Worm (Caenorhabditis elegans) whole organism, late embryonic: ENCODE data around the gene Y59A8B.8.

Experiments
- K02D7.2 ChIP-seq: sonication (generic microtip); optimal IDR thresholded peaks from 2 replicates; lab custom pipeline; 2017; ENCODE audit warnings: mild to moderate bottlenecking, missing genetic modification characterization, missing compliant biosample characterization
- K09A11.1 ChIP-seq: sonication (generic microtip); optimal IDR thresholded peaks from 2 replicates; lab custom pipeline; 2017; ENCODE audit warnings: antibody characterized with exemption, mild to moderate bottlenecking, missing genetic modification characterization, missing compliant biosample characterization; ENCODE audit not compliant: insufficient read depth
- T23F11.4 ChIP-seq: fragments of 200-800 bp; sonication (Bioruptor generic); optimal IDR thresholded peaks from 2 replicates; lab custom pipeline; 2018; ENCODE audit warnings: mild to moderate bottlenecking, missing genetic modification characterization, missing compliant biosample characterization
- ahr-1 ChIP-seq: sonication (generic microtip); optimal IDR thresholded peaks from 2 replicates; lab custom pipeline; 2016; ENCODE audit warnings: missing genetic modification characterization, missing compliant biosample characterization
- ama-1 ChIP-seq: fragments of 150-350 bp; optimal IDR thresholded peaks from 2 replicates; lab custom pipeline; 2014
- ceh-14 ChIP-seq: sonication (generic microtip); optimal IDR thresholded peaks from 2 replicates; lab custom pipeline; 2016; ENCODE audit warnings: missing genotype, missing genetic modification characterization, missing compliant biosample characterization
- ceh-18 ChIP-seq: sonication (generic microtip); optimal IDR thresholded peaks from 2 replicates; lab custom pipeline; 2016; ENCODE audit warnings: missing genetic modification characterization, missing compliant biosample characterization
- ceh-2 ChIP-seq: sonication (generic microtip); optimal IDR thresholded peaks from 2 replicates; lab custom pipeline; 2016; ENCODE audit warnings: missing genotype, missing genetic modification characterization, missing compliant biosample characterization
- ceh-22 ChIP-seq: sonication (generic microtip); optimal IDR thresholded peaks from 2 replicates; lab custom pipeline; 2017; ENCODE audit warnings: missing biosample characterization, missing genetic modification characterization
- ceh-24 ChIP-seq: sonication (generic microtip); optimal IDR thresholded peaks from 2 replicates; lab custom pipeline; 2016; ENCODE audit warnings: mild to moderate bottlenecking, missing genetic modification characterization, missing compliant biosample characterization
- ceh-45 ChIP-seq: fragments of 200-800 bp; sonication (Bioruptor generic); IDR thresholded peaks from 2 replicates; pipeline ENCODE4 v1.3.6; 2022; ENCODE audit warnings: missing genetic modification reagents, missing genetic modification characterization, missing compliant biosample characterization
- ceh-6 ChIP-seq: fragments of 200-800 bp; sonication (Bioruptor generic); optimal IDR thresholded peaks from 2 replicates; lab custom pipeline; 2018; ENCODE audit warnings: mild to moderate bottlenecking, missing genetic modification characterization, missing compliant biosample characterization
- ceh-9 ChIP-seq: sonication (generic microtip); optimal IDR thresholded peaks from 2 replicates; lab custom pipeline; 2016; ENCODE audit warnings: mild to moderate bottlenecking, missing genetic modification characterization, inconsistent platforms, missing compliant biosample characterization
- elt-4 ChIP-seq: sonication (generic microtip); optimal IDR thresholded peaks from 2 replicates; lab custom pipeline; 2016; ENCODE audit warnings: missing genetic modification characterization, missing compliant biosample characterization
- fkh-10 ChIP-seq: fragments of 150-350 bp; optimal IDR thresholded peaks from 2 replicates; lab custom pipeline; 2014; ENCODE audit warnings: missing biosample characterization, missing genetic modification reagents, missing genetic modification characterization
- fkh-6 ChIP-seq: sonication (generic microtip); optimal IDR thresholded peaks from 2 replicates; lab custom pipeline; 2016; ENCODE audit warnings: missing genetic modification characterization, missing compliant biosample characterization
- hlh-13 ChIP-seq: fragments of 200-800 bp; sonication (Bioruptor generic); optimal IDR thresholded peaks from 2 replicates; lab custom pipeline; 2018; ENCODE audit warnings: mild to moderate bottlenecking, missing genetic modification characterization, missing compliant biosample characterization
- hlh-15 ChIP-seq: sonication (generic microtip); optimal IDR thresholded peaks from 2 replicates; lab custom pipeline; 2016; ENCODE audit warnings: missing genetic modification characterization, missing compliant biosample characterization
- hlh-30 ChIP-seq: sonication (generic microtip); optimal IDR thresholded peaks from 2 replicates; lab custom pipeline; 2017; ENCODE audit warnings: antibody characterized with exemption, missing genetic modification characterization, missing compliant biosample characterization; ENCODE audit not compliant: insufficient read depth
- hlh-6 ChIP-seq: sonication (generic microtip); optimal IDR thresholded peaks from 2 replicates; lab custom pipeline; 2016; ENCODE audit warnings: missing genotype, missing genetic modification characterization, missing compliant biosample characterization
- lin-11 ChIP-seq: fragments of 200-800 bp; sonication (Bioruptor generic); optimal IDR thresholded peaks from 2 replicates; lab custom pipeline; 2018; ENCODE audit warnings: mild to moderate bottlenecking, missing genetic modification characterization, missing compliant biosample characterization
- madf-2 ChIP-seq: sonication (generic microtip); optimal IDR thresholded peaks from 2 replicates; lab custom pipeline; 2017; ENCODE audit warnings: missing genetic modification characterization, missing compliant biosample characterization
- nfya-1 ChIP-seq: sonication (generic microtip); optimal IDR thresholded peaks from 2 replicates; lab custom pipeline; 2017; ENCODE audit warnings: missing genetic modification characterization, mild to moderate bottlenecking, missing compliant biosample characterization, antibody characterized with exemption, moderate library complexity
- npax-4 ChIP-seq: sonication (generic microtip); optimal IDR thresholded peaks from 2 replicates; lab custom pipeline; 2016; ENCODE audit warnings: missing genetic modification characterization, missing compliant biosample characterization
- pat-9 ChIP-seq: fragments of 200-800 bp; sonication (Bioruptor generic); optimal IDR thresholded peaks from 2 replicates; lab custom pipeline; 2018; ENCODE audit warnings: mild to moderate bottlenecking, missing genetic modification characterization, moderate library complexity, missing compliant biosample characterization
- pax-1 ChIP-seq: fragments of 150-350 bp; optimal IDR thresholded peaks from 2 replicates; lab custom pipeline; 2014; ENCODE audit warnings: missing biosample characterization, missing genetic modification characterization
- pha-2 ChIP-seq: sonication (generic microtip); optimal IDR thresholded peaks from 2 replicates; lab custom pipeline; 2017; ENCODE audit warnings: mild to moderate bottlenecking, missing genetic modification characterization, missing compliant biosample characterization
- pha-4 ChIP-seq: fragments of 150-350 bp; optimal IDR thresholded peaks from 2 replicates; lab custom pipeline; 2018; ENCODE audit warnings: missing biosample characterization, missing genetic modification reagents, missing genetic modification characterization
- ref-2 ChIP-seq: sonication (generic microtip); optimal IDR thresholded peaks from 2 replicates; lab custom pipeline; 2016; ENCODE audit warnings: missing genetic modification characterization, missing compliant biosample characterization
- sdc-2 ChIP-seq: sonication (generic microtip); optimal IDR thresholded peaks from 2 replicates; lab custom pipeline; 2016; ENCODE audit warnings: missing genotype, missing genetic modification characterization, missing compliant biosample characterization
- sox-4 ChIP-seq: sonication (generic microtip); optimal IDR thresholded peaks from 2 replicates; lab custom pipeline; 2017; ENCODE audit warnings: mild to moderate bottlenecking, missing genetic modification characterization, inconsistent platforms, missing compliant biosample characterization
- tbx-2 ChIP-seq: sonication (generic microtip); optimal IDR thresholded peaks from 2 replicates; lab custom pipeline; 2016; ENCODE audit warnings: missing genetic modification characterization, missing compliant biosample characterization
- unc-42 ChIP-seq: sonication (generic microtip); optimal IDR thresholded peaks from 2 replicates; lab custom pipeline; 2016; ENCODE audit warnings: missing genotype, missing genetic modification characterization, missing compliant biosample characterization

Y59A8B.8 gene

DNA sequence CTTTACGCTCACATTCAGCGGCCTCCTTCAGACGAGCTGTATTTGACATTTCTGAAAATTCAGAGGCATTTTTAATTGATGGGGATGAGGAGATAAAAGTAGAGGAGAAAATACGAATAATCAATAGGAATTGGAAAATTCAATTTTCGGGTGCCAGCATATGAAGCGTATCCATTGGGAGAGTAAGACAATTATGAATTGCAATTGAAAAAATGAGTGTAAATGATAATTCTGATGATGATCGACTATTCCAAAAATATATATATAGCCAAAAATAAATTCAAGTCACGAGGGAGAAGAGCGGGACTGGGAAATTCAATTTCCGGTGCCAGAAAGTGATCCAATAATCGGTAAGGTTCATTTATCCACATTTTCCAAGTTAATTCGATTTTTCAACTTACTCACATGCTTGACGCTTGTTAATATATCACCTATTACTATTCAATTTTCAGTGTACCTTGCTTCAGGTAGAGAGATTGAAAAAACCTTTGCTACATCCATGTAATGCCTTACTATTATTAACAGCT is at the start of gene Y59A8B.8:
Gene Y59A8B.8, minus strand, starts transcription at position 51 of the 527 bp plus-strand sequence.
- no peak for TF ChIP-seq tbx-2
- peak; percentile 49 for TF ChIP-seq unc-42 (tag; lab: Kevin White, UChicago)

DNA sequence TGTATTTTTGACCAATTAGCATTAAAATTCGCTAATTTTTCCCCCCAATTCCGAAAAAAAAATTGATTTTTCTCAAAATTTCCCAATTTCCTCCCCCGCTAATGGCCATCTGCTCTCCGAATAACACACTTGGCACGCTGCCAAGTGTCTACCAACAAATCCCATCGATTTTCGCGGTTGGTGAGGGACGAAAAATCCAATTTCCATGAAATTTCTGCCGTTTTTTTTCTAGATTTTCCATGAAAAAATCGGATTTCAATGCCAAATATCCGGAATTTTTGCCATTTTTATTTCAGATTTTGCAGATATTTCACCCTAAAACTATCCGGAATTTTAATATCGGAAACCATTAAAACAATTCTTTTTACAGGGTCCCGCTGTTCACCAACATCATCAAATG is 43.3 kb upstream of the Y59A8B.8 start:
- no peak for TF ChIP-seq ahr-1 (tag; lab: Kevin White, UChicago)
- no peak for TF ChIP-seq ceh-24 (tag; lab: Kevin White, UChicago)
- TF ChIP-seq elt-4, result no peak
- no peak for TF ChIP-seq ceh-45 (GFP tag; lab: Robert Waterston, UW)
- no peak for TF ChIP-seq nfya-1 (tag; lab: Kevin White, UChicago)
- TF ChIP-seq ceh-6 (GFP tag; lab: Kevin White, UChicago), result no peak
- TF ChIP-seq sdc-2 (tag; lab: Kevin White, UChicago), result no peak
- TF ChIP-seq pha-2 (tag; lab: Kevin White, UChicago), result no peak
- TF ChIP-seq ceh-18, result no peak
- TF ChIP-seq hlh-6 (tag; lab: Kevin White, UChicago), result no peak
- no peak for TF ChIP-seq pha-4 (tag; lab: Kevin White, UChicago)
- no peak for TF ChIP-seq unc-42 (tag; lab: Kevin White, UChicago)

DNA sequence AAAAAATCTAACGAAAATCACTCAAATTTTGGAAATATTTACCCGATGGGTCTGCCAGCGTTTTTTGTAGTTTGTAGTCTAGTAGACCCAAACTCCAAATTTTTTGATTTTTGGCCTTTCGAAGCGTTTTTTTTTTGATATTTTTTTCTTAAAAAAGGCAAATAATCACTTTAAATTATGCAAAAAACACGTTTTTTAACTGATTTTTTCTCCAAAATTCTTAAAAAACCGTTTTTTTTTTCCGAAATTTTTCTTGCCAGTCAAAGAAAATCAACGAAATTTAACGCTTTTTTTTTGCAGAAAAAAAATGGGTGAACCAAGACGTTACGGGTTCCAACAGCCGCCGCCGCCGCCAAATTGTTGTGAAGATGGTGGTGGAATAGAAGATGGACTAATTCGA is 41.9 kb upstream of the Y59A8B.8 start, which contains the start of gene Y37H2A.1:
Gene Y37H2A.1, plus strand, starts transcription at position 301 of the 400 bp plus-strand sequence.
- TF ChIP-seq K02D7.2 (tag; lab: Kevin White, UChicago), result no peak
- TF ChIP-seq pax-1, result no peak
- TF ChIP-seq K09A11.1 (tag; lab: Kevin White, UChicago), result no peak
- no peak for TF ChIP-seq npax-4 (tag; lab: Kevin White, UChicago)
- TF ChIP-seq ceh-14, result no peak
- TF ChIP-seq ama-1 (lab: Kevin White, UChicago), result no peak

DNA sequence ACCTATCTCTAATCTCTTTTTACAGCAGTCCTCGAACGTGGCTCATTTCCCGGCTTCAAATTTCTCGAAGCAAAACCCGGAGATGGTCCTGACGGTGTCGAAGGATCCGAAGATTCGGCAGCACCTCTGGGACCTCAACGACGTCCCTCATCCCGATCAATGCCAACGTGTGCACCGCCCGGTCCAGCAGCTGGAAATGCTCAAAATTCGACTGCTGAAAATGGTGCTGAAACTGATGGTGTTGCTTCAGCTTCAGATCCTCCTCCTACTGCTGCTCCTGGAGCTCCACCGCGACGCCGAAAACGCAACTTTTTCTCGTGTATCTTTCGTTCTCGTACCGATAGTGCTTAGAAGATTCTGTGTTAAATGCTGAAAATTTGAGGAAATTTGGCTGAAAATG is 39.9 kb upstream of the Y59A8B.8 start:
- TF ChIP-seq ceh-22 (tag; lab: Kevin White, UChicago), result no peak
- TF ChIP-seq tbx-2, result no peak
- TF ChIP-seq T23F11.4, result no peak
- TF ChIP-seq ceh-6 (GFP tag; lab: Kevin White, UChicago), result no peak

DNA sequence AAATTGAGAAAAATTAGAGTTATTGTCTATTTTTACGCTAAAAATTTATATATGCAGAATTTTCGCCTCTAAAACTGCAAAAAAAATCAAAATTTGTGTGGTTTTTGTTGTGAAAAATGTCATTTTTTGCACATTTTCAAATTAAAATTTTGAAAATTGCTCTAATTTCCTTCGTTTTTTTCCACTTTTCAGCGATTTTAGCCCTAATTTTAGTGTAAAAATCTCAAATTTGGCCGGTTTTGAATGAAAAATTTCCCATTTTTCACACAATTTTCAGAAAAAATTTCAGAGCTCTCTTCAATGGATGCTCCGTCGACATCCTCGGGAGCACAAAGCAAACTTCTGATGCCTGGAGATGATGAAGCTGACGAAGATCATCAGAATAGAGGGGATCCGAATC is 32.3 kb upstream of the Y59A8B.8 start, which contains the start of gene par-4:
Gene par-4, plus strand, starts transcription at position 301 of the 400 bp plus-strand sequence.
- TF ChIP-seq T23F11.4, result no peak
- no peak for TF ChIP-seq ceh-2 (tag; lab: Kevin White, UChicago)
- no peak for TF ChIP-seq hlh-15 (tag; lab: Kevin White, UChicago)
- no peak for TF ChIP-seq ceh-22 (tag; lab: Kevin White, UChicago)
- no peak for TF ChIP-seq ceh-9

DNA sequence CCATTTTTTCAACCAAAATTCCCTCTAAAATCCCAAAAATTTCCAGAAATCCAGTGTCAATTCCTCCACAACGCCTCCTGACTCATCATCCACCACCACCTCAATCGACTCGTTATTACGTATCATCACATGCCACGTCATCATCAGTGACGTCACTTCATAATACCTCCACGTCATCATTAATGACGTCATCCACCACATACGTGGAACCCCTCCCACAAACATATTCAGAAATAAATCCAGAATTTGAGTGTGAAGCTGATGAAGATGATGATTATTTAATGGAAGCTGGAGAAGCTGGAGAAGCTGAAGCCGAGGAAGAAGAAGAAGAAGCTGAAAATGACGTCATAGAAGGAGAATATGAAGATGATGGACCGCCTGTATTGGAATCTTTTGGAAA is 27.8 kb upstream of the Y59A8B.8 start:
- TF ChIP-seq tbx-2 (no peak), hlh-30 (tag; lab: Kevin White, UChicago) (no peak), elt-4 (no peak), ceh-18 (no peak), pat-9 (tag; lab: Kevin White, UChicago) (no peak), fkh-6 (no peak), lin-11 (no peak), ama-1 (lab: Kevin White, UChicago) (no peak), hlh-13 (GFP tag; lab: Kevin White, UChicago) (no peak), ceh-22 (tag; lab: Kevin White, UChicago) (no peak), hlh-6 (tag; lab: Kevin White, UChicago) (no peak), sox-4 (tag; lab: Kevin White, UChicago) (no peak), ceh-24 (tag; lab: Kevin White, UChicago) (no peak), T23F11.4 (no peak), ref-2 (no peak), madf-2 (tag; lab: Kevin White, UChicago) (no peak), fkh-10 (GFP tag; lab: Kevin White, UChicago) (no peak)
